Worm (Caenorhabditis elegans) whole organism, L4 larva: Measurements from ENCODE around the gene F43C11.2.

Experiments used
- F49E8.2 ChIP-seq: sonication (generic microtip); optimal IDR thresholded peaks from 2 replicates; lab custom pipeline; 2016; ENCODE audit warnings: missing compliant biosample characterization, mild to moderate bottlenecking, missing genetic modification characterization, borderline replicate concordance
- R02D3.7 ChIP-seq: fragments of 150-350 bp; sonication (generic microtip); optimal IDR thresholded peaks from 3 replicates; lab custom pipeline; 2014; ENCODE audit warnings: missing biosample characterization, missing genetic modification characterization
- T20F7.1 ChIP-seq: fragments of 200-800 bp; sonication (Bioruptor generic); optimal IDR thresholded peaks from 2 replicates; lab custom pipeline; 2018; ENCODE audit warnings: mild to moderate bottlenecking, missing genetic modification characterization, missing compliant biosample characterization
- Y105C5A.15 ChIP-seq: fragments of 200-800 bp; sonication (Bioruptor generic); IDR thresholded peaks from 2 replicates; pipeline ENCODE4 v1.3.6; 2022; ENCODE audit warnings: missing genetic modification characterization, missing compliant biosample characterization
- Y48G9A.11 ChIP-seq: fragments of 200-800 bp; sonication (Bioruptor generic); IDR thresholded peaks from 2 replicates; pipeline ENCODE4 v1.3.6; 2022; ENCODE audit warnings: missing genetic modification reagents, missing genetic modification characterization, missing compliant biosample characterization
- Y5F2A.4 ChIP-seq: fragments of 200-800 bp; sonication (Bioruptor generic); optimal IDR thresholded peaks from 2 replicates; lab custom pipeline; 2018; ENCODE audit warnings: mild to moderate bottlenecking, missing genetic modification characterization, missing compliant biosample characterization
- Y75B8A.6 ChIP-seq: fragments of 200-800 bp; sonication (Bioruptor generic); IDR thresholded peaks from 2 replicates; pipeline ENCODE4 v1.3.6; 2022; ENCODE audit warnings: missing genetic modification reagents, missing genetic modification characterization, missing compliant biosample characterization
- aha-1 ChIP-seq: fragments of 150-350 bp; peaks from one replicate; lab custom pipeline; 2014; ENCODE audit warnings: missing biosample characterization, missing genetic modification characterization
- aly-2 ChIP-seq: sonication (generic microtip); optimal IDR thresholded peaks from 2 replicates; lab custom pipeline; 2018; ENCODE audit warnings: missing biosample characterization, missing genetic modification characterization
- arid-1 ChIP-seq: fragments of 200-800 bp; sonication (Bioruptor generic); conservative IDR thresholded peaks from 2 replicates; pipeline ENCODE4 v1.3.6; 2022; ENCODE audit warnings: missing genetic modification reagents, missing genetic modification characterization, missing compliant biosample characterization
- attf-4 ChIP-seq: sonication (generic microtip); optimal IDR thresholded peaks from 3 replicates; lab custom pipeline; 2017; ENCODE audit warnings: missing biosample characterization, missing genetic modification characterization
- ceh-32 ChIP-seq: sonication (generic microtip); optimal IDR thresholded peaks from 2 replicates; lab custom pipeline; 2016; ENCODE audit warnings: mild to moderate bottlenecking, missing genetic modification characterization, missing compliant biosample characterization; ENCODE audit not compliant: poor library complexity
- ceh-44 ChIP-seq: fragments of 200-800 bp; sonication (Bioruptor generic); IDR thresholded peaks from 2 replicates; pipeline ENCODE4 v1.3.6; 2022; ENCODE audit warnings: missing genetic modification reagents, missing genetic modification characterization, missing compliant biosample characterization
- cey-2 ChIP-seq: sonication (generic microtip); optimal IDR thresholded peaks from 3 replicates; lab custom pipeline; 2017; ENCODE audit warnings: missing genetic modification characterization, mild to moderate bottlenecking, missing compliant biosample characterization, antibody characterized with exemption, borderline replicate concordance; ENCODE audit not compliant: insufficient read depth
- daf-19 ChIP-seq: fragments of 200-800 bp; sonication (Bioruptor generic); conservative IDR thresholded peaks from 2 replicates; pipeline ENCODE4 v1.3.6; 2022; ENCODE audit warnings: missing genetic modification characterization, missing compliant biosample characterization
- daf-8 ChIP-seq: fragments of 200-800 bp; sonication (Bioruptor generic); IDR thresholded peaks from 2 replicates; pipeline ENCODE4 v1.3.6; 2022; ENCODE audit warnings: missing genetic modification characterization, missing compliant biosample characterization
- dpl-1 ChIP-seq: fragments of 150-350 bp; optimal IDR thresholded peaks from 2 replicates; lab custom pipeline; 2014; ENCODE audit warnings: missing biosample characterization, missing genetic modification reagents, missing genetic modification characterization
- duxl-1 ChIP-seq: sonication (generic microtip); optimal IDR thresholded peaks from 2 replicates; lab custom pipeline; 2016; ENCODE audit warnings: mild to moderate bottlenecking, missing genetic modification characterization, moderate library complexity, missing compliant biosample characterization; ENCODE audit not compliant: poor library complexity
- egl-43 ChIP-seq: fragments of 200-800 bp; sonication (Bioruptor generic); IDR thresholded peaks from 2 replicates; pipeline ENCODE4 v1.3.6; 2022; ENCODE audit warnings: missing genetic modification reagents, missing genetic modification characterization, missing compliant biosample characterization
- fos-1 ChIP-seq: fragments of 150-350 bp; optimal IDR thresholded peaks from 2 replicates; lab custom pipeline; 2014; ENCODE audit warnings: missing biosample characterization, missing genetic modification characterization
- hlh-11 ChIP-seq: fragments of 200-800 bp; sonication (Bioruptor generic); optimal IDR thresholded peaks from 2 replicates; lab custom pipeline; 2018; ENCODE audit warnings: mild to moderate bottlenecking, missing genetic modification characterization, missing compliant biosample characterization
- hlh-30 ChIP-seq: sonication (generic microtip); optimal IDR thresholded peaks from 2 replicates; lab custom pipeline; 2017; ENCODE audit warnings: antibody characterized with exemption, mild to moderate bottlenecking, missing genetic modification characterization, missing compliant biosample characterization; ENCODE audit not compliant: insufficient read depth
- hmg-1.1 ChIP-seq: fragments of 200-800 bp; sonication (Bioruptor generic); IDR thresholded peaks from 2 replicates; pipeline ENCODE4 v1.3.6; 2022; ENCODE audit warnings: missing genetic modification reagents, missing genetic modification characterization, missing compliant biosample characterization
- lin-29 ChIP-seq: fragments of 200-800 bp; sonication (Bioruptor generic); IDR thresholded peaks from 2 replicates; pipeline ENCODE4 v1.3.6; 2022; ENCODE audit warnings: missing genetic modification reagents, missing genetic modification characterization, missing compliant biosample characterization
- lin-38 ChIP-seq: fragments of 200-800 bp; sonication (Bioruptor generic); IDR thresholded peaks from 2 replicates; pipeline ENCODE4 v1.3.6; 2022; ENCODE audit warnings: missing genetic modification reagents, missing genetic modification characterization, missing compliant biosample characterization
- mdl-1 ChIP-seq, 2 experiments: fragments of 150-350 bp in 1 of 2; sonication (generic microtip) in 1 of 2; optimal IDR thresholded peaks; 2 replicates each; lab custom pipeline; 2014 to 2017; ENCODE audit warnings: missing biosample characterization in 2 of 2, missing genetic modification characterization in 2 of 2
- mdt-29 ChIP-seq: fragments of 200-800 bp; sonication (Bioruptor generic); IDR thresholded peaks from 2 replicates; pipeline ENCODE4 v1.3.6; 2022; ENCODE audit warnings: missing genetic modification reagents, missing genetic modification characterization, missing compliant biosample characterization
- mep-1 ChIP-seq: fragments of 150-350 bp; sonication (generic microtip); optimal IDR thresholded peaks from 3 replicates; lab custom pipeline; 2014; ENCODE audit warnings: missing biosample characterization, missing genetic modification characterization
- mxl-3 ChIP-seq: fragments of 200-800 bp; sonication (Bioruptor generic); optimal IDR thresholded peaks from 2 replicates; lab custom pipeline; 2018; ENCODE audit warnings: mild to moderate bottlenecking, missing genetic modification characterization, missing compliant biosample characterization
- nhr-10 ChIP-seq: fragments of 150-350 bp; optimal IDR thresholded peaks from 2 replicates; lab custom pipeline; 2014; ENCODE audit warnings: missing biosample characterization, missing genetic modification characterization
- nhr-102 ChIP-seq: sonication (generic microtip); optimal IDR thresholded peaks from 2 replicates; lab custom pipeline; 2016; ENCODE audit warnings: mild to moderate bottlenecking, missing genetic modification characterization, moderate library complexity, missing compliant biosample characterization
- nhr-237 ChIP-seq: sonication (generic microtip); optimal IDR thresholded peaks from 2 replicates; lab custom pipeline; 2017; ENCODE audit warnings: missing biosample characterization, missing genetic modification characterization
- nhr-25 ChIP-seq: sonication (generic microtip); optimal IDR thresholded peaks from 2 replicates; lab custom pipeline; 2017; ENCODE audit warnings: missing genetic modification characterization, mild to moderate bottlenecking, missing compliant biosample characterization, antibody characterized with exemption, moderate library complexity, borderline replicate concordance; ENCODE audit not compliant: insufficient read depth
- nhr-41 ChIP-seq: fragments of 200-800 bp; sonication (Bioruptor generic); IDR thresholded peaks from 2 replicates; pipeline ENCODE4 v1.3.6; 2022; ENCODE audit warnings: missing genetic modification reagents, missing genetic modification characterization, missing compliant biosample characterization
- nhr-77 ChIP-seq: fragments of 150-350 bp; optimal IDR thresholded peaks from 2 replicates; lab custom pipeline; 2014; ENCODE audit warnings: missing biosample characterization, missing genetic modification characterization
- skn-1 ChIP-seq: fragments of 150-350 bp; optimal IDR thresholded peaks from 2 replicates; lab custom pipeline; 2014; ENCODE audit warnings: missing biosample characterization, missing genetic modification characterization
- snpc-1.2 ChIP-seq: fragments of 200-800 bp; sonication (Bioruptor generic); IDR thresholded peaks from 2 replicates; pipeline ENCODE4 v1.3.6; 2022; ENCODE audit warnings: missing genetic modification reagents, missing genetic modification characterization, missing compliant biosample characterization
- unc-62 ChIP-seq, 3 experiments: fragments of 150-350 bp in 1 of 3; sonication (generic microtip); optimal IDR thresholded peaks in 2 of 3; peaks in 1 of 3; 1 replicate in 1 of 3; 2 replicates in 2 of 3; lab custom pipeline; 2014 to 2017; ENCODE audit warnings: missing biosample characterization in 3 of 3, missing genetic modification characterization in 3 of 3, missing genetic modification reagents in 3 of 3, missing genotype in 1 of 3
- zag-1 ChIP-seq: fragments of 150-350 bp; optimal IDR thresholded peaks from 2 replicates; lab custom pipeline; 2014; ENCODE audit warnings: missing biosample characterization, missing genetic modification characterization
- zfp-3 ChIP-seq: fragments of 200-800 bp; sonication (Bioruptor generic); conservative IDR thresholded peaks from 2 replicates; pipeline ENCODE4 v1.3.6; 2022; ENCODE audit warnings: missing genetic modification reagents, missing genetic modification characterization, missing compliant biosample characterization

Gene F43C11.2

ce11 chrII:2341515-2341914 lies 13.1 kb upstream of the F43C11.2 start, which contains the start of gene enri-1:
TSS of gene enri-1 (minus strand) at chrII:2341615.
- no peak for TF ChIP-seq zfp-3 (GFP tag; lab: Robert Waterston, UW)
- no peak for TF ChIP-seq attf-4 (tag; lab: Kevin White, UChicago)
- no peak for TF ChIP-seq nhr-102 (tag; lab: Kevin White, UChicago)
- no peak for TF ChIP-seq unc-62 (GFP tag; optimal IDR thresholded peaks at IDR 0.05 in 1 of 2; lab: Kevin White, UChicago)
- no peak for TF ChIP-seq unc-62 (tag; optimal IDR thresholded peaks at IDR 0.05; lab: Kevin White, UChicago)
- no peak for TF ChIP-seq arid-1
- no peak for TF ChIP-seq aly-2
- TF ChIP-seq ceh-44 (GFP tag; lab: Robert Waterston, UW), result no peak
- no peak for TF ChIP-seq skn-1 (tag; lab: Kevin White, UChicago)
- no peak for TF ChIP-seq nhr-10
- no peak for TF ChIP-seq hlh-11 (tag; lab: Kevin White, UChicago)
- no peak for TF ChIP-seq fos-1 (tag; lab: Kevin White, UChicago)
- TF ChIP-seq egl-43 (GFP tag; lab: Robert Waterston, UW), result no peak
- no peak for TF ChIP-seq mep-1 (tag; lab: Kevin White, UChicago)
- no peak for TF ChIP-seq mdt-29 (GFP tag; lab: Robert Waterston, UW)
- TF ChIP-seq, all 104 proteins: peak for 0

DNA sequence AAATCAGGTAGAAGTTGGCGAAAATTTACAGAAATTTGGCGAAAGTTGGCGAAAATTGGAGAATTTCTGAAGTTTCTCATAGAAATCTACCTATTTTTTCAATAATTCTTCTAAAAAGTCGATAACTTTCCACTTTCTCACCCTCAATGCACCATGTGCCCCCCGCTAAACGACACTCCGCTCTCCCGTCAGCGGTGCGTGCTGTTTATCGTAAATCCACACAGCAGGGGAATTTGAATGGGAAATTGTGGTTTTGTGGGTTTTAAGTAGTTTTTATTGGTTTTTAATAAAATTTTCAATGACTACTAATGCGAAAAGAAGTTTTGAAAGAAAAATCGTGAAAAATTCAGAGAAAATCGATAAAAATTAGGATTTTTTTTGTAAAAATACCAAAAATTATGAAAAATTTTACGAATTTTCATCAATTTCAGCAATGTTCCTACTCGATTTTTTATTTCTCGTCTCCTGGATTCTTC lies 12.5 kb upstream of the F43C11.2 start, which contains the start of gene F43C11.6:
TSS of gene F43C11.6 (plus strand) at position 426 of the 476 bp plus-strand sequence.
- TF ChIP-seq nhr-77 (peak; percentile 21), duxl-1 (tag; lab: Kevin White, UChicago) (peak; percentile 20), hlh-30 (peak; percentile 59), T20F7.1 (GFP tag; lab: Kevin White, UChicago) (peak; percentile 94), daf-19 (GFP tag; lab: Robert Waterston, UW) (no peak), cey-2 (tag; lab: Kevin White, UChicago) (no peak), ceh-32 (tag; lab: Kevin White, UChicago) (no peak), aha-1 (tag; lab: Kevin White, UChicago) (peak; percentile 71), dpl-1 (GFP tag; lab: Kevin White, UChicago) (peak; percentile 38), nhr-41 (GFP tag; lab: Robert Waterston, UW) (no peak), R02D3.7 (peak; percentile 67), Y48G9A.11 (GFP tag; lab: Robert Waterston, UW) (peak; percentile 67)

DNA sequence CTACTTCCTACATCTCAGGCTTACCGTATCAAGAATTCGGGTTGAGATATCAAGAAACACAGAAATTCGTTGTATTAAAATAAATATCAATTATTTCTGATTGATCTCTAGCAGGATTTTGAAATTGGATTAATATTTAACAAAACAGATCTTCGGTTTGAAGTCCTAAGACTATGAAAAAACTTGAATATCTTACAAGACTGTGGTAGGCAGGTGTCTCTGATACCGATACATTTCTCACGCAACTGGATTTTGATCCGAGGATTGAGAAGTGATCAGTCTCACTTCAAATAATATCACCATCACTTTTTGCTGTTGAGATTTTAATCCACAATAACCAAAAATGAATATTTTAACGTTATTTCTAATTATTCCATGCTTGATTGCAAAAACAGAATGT lies 7.9 kb upstream of the F43C11.2 start, which contains the start of gene F43C11.4:
TSS of gene F43C11.4 (plus strand) at position 301 of the 400 bp plus-strand sequence.
- TF ChIP-seq zag-1 (tag; lab: Kevin White, UChicago) (no peak), hmg-1.1 (GFP tag; lab: Robert Waterston, UW) (no peak), unc-62 (GFP tag; optimal IDR thresholded peaks at IDR 0.05 in 1 of 2; lab: Kevin White, UChicago) (no peak), unc-62 (tag; optimal IDR thresholded peaks at IDR 0.05; lab: Kevin White, UChicago) (no peak), daf-8 (GFP tag; lab: Robert Waterston, UW) (no peak), ceh-32 (tag; lab: Kevin White, UChicago) (no peak), nhr-237 (tag; lab: Kevin White, UChicago) (no peak), lin-29 (GFP tag; lab: Robert Waterston, UW) (no peak), F49E8.2 (tag; lab: Kevin White, UChicago) (no peak), Y75B8A.6 (no peak), lin-38 (GFP tag; lab: Robert Waterston, UW) (no peak), mxl-3 (GFP tag; lab: Kevin White, UChicago) (no peak), skn-1 (tag; lab: Kevin White, UChicago) (no peak), mdt-29 (GFP tag; lab: Robert Waterston, UW) (no peak), nhr-25 (tag; lab: Kevin White, UChicago) (no peak), mdl-1 (tag; optimal IDR thresholded peaks at IDR 0.05; lab: Kevin White, UChicago) (no peak), snpc-1.2 (GFP tag; lab: Robert Waterston, UW) (no peak), Y5F2A.4 (GFP tag; lab: Kevin White, UChicago) (no peak), Y105C5A.15 (GFP tag; lab: Robert Waterston, UW) (no peak)
